Fruit fly (Drosophila melanogaster): ENCODE measurements around the gene CG14042.

dm6 chr2L:5084586-5085257, 47.2 kb downstream of the CG14042 start:
- TF ChIP-seq HmgD (GFP tag; optimal IDR thresholded peaks at IDR 0.05), result no peak
- TF ChIP-seq bigmax (GFP tag; optimal IDR thresholded peaks at IDR 0.05), result no peak
- TF ChIP-seq CG7745 (tag; optimal IDR thresholded peaks at IDR 0.05), result no peak
- TF ChIP-seq Myb (GFP tag; optimal IDR thresholded peaks at IDR 0.05), result no peak
- TF ChIP-seq cg (GFP tag; optimal IDR thresholded peaks at IDR 0.05), result no peak
- no peak for TF ChIP-seq Lpt (GFP tag; optimal IDR thresholded peaks at IDR 0.05)
- no peak for TF ChIP-seq sug (tag; optimal IDR thresholded peaks at IDR 0.05)
